Worm (Caenorhabditis elegans): Measurements from ENCODE around the gene F29B9.12.

ce11 chrIV:4669242-4669641 lies at the start of gene F29B9.12:
- TF ChIP-seq him-1 (tag; optimal IDR thresholded peaks at IDR 0.05) = no peak
- no peak for TF ChIP-seq W03F9.2 (tag; optimal IDR thresholded peaks at IDR 0.05)
- TF ChIP-seq dao-5 (tag; optimal IDR thresholded peaks at IDR 0.05) = no peak

Data from whole organism, L4/young adult.